Worm (Caenorhabditis elegans) whole organism, late embryonic: ENCODE results near the gene ZK287.9.

Experiments
- T23F11.4 ChIP-seq: fragments of 200-800 bp; sonication (Bioruptor generic); optimal IDR thresholded peaks from 2 replicates; lab custom pipeline; 2018; ENCODE audit warnings: mild to moderate bottlenecking, missing genetic modification characterization, missing compliant biosample characterization
- Y22D7AL.16 ChIP-seq: sonication (generic microtip); optimal IDR thresholded peaks from 2 replicates; lab custom pipeline; 2016; ENCODE audit warnings: missing genetic modification characterization, missing compliant biosample characterization
- ahr-1 ChIP-seq: sonication (generic microtip); optimal IDR thresholded peaks from 2 replicates; lab custom pipeline; 2016; ENCODE audit warnings: missing genetic modification characterization, missing compliant biosample characterization
- ama-1 ChIP-seq: fragments of 150-350 bp; optimal IDR thresholded peaks from 2 replicates; lab custom pipeline; 2014
- ceh-14 ChIP-seq: sonication (generic microtip); optimal IDR thresholded peaks from 2 replicates; lab custom pipeline; 2016; ENCODE audit warnings: missing genotype, missing genetic modification characterization, missing compliant biosample characterization
- ceh-2 ChIP-seq: sonication (generic microtip); optimal IDR thresholded peaks from 2 replicates; lab custom pipeline; 2016; ENCODE audit warnings: missing genotype, missing genetic modification characterization, missing compliant biosample characterization
- ceh-22 ChIP-seq: sonication (generic microtip); optimal IDR thresholded peaks from 2 replicates; lab custom pipeline; 2017; ENCODE audit warnings: missing biosample characterization, missing genetic modification characterization
- ceh-24 ChIP-seq: sonication (generic microtip); optimal IDR thresholded peaks from 2 replicates; lab custom pipeline; 2016; ENCODE audit warnings: mild to moderate bottlenecking, missing genetic modification characterization, missing compliant biosample characterization
- ceh-34 ChIP-seq: sonication (generic microtip); optimal IDR thresholded peaks from 2 replicates; lab custom pipeline; 2016; ENCODE audit warnings: mild to moderate bottlenecking, missing genetic modification characterization, missing compliant biosample characterization
- dmd-4 ChIP-seq: sonication (generic microtip); optimal IDR thresholded peaks from 2 replicates; lab custom pipeline; 2016; ENCODE audit warnings: borderline replicate concordance, missing genetic modification characterization, missing compliant biosample characterization
- elt-2 ChIP-seq: sonication (generic microtip); optimal IDR thresholded peaks from 2 replicates; lab custom pipeline; 2016; ENCODE audit warnings: missing genetic modification reagents, missing genetic modification characterization, missing compliant biosample characterization
- elt-4 ChIP-seq: sonication (generic microtip); optimal IDR thresholded peaks from 2 replicates; lab custom pipeline; 2016; ENCODE audit warnings: missing genetic modification characterization, missing compliant biosample characterization
- eyg-1 ChIP-seq: sonication (generic microtip); optimal IDR thresholded peaks from 2 replicates; lab custom pipeline; 2016; ENCODE audit warnings: missing genotype, missing genetic modification characterization, missing compliant biosample characterization
- fkh-10 ChIP-seq: fragments of 150-350 bp; optimal IDR thresholded peaks from 2 replicates; lab custom pipeline; 2014; ENCODE audit warnings: missing biosample characterization, missing genetic modification reagents, missing genetic modification characterization
- hlh-13 ChIP-seq: fragments of 200-800 bp; sonication (Bioruptor generic); optimal IDR thresholded peaks from 2 replicates; lab custom pipeline; 2018; ENCODE audit warnings: mild to moderate bottlenecking, missing genetic modification characterization, missing compliant biosample characterization
- hlh-15 ChIP-seq: sonication (generic microtip); optimal IDR thresholded peaks from 2 replicates; lab custom pipeline; 2016; ENCODE audit warnings: missing genetic modification characterization, missing compliant biosample characterization
- hlh-30 ChIP-seq: sonication (generic microtip); optimal IDR thresholded peaks from 2 replicates; lab custom pipeline; 2017; ENCODE audit warnings: antibody characterized with exemption, missing genetic modification characterization, missing compliant biosample characterization; ENCODE audit not compliant: insufficient read depth
- hlh-6 ChIP-seq: sonication (generic microtip); optimal IDR thresholded peaks from 2 replicates; lab custom pipeline; 2016; ENCODE audit warnings: missing genotype, missing genetic modification characterization, missing compliant biosample characterization
- hlh-8 ChIP-seq: sonication (generic microtip); optimal IDR thresholded peaks from 2 replicates; lab custom pipeline; 2016; ENCODE audit warnings: missing genotype, missing genetic modification characterization, missing compliant biosample characterization
- lim-6 ChIP-seq: sonication (generic microtip); optimal IDR thresholded peaks from 2 replicates; lab custom pipeline; 2016; ENCODE audit warnings: missing genetic modification characterization, missing compliant biosample characterization
- madf-2 ChIP-seq: sonication (generic microtip); optimal IDR thresholded peaks from 2 replicates; lab custom pipeline; 2017; ENCODE audit warnings: missing genetic modification characterization, missing compliant biosample characterization
- mec-3 ChIP-seq: sonication (generic microtip); optimal IDR thresholded peaks from 2 replicates; lab custom pipeline; 2016; ENCODE audit warnings: borderline replicate concordance, missing genetic modification characterization, missing compliant biosample characterization
- nhr-232 ChIP-seq: sonication (generic microtip); optimal IDR thresholded peaks from 2 replicates; lab custom pipeline; 2016; ENCODE audit warnings: missing genetic modification characterization, missing compliant biosample characterization
- npax-4 ChIP-seq: sonication (generic microtip); optimal IDR thresholded peaks from 2 replicates; lab custom pipeline; 2016; ENCODE audit warnings: missing genetic modification characterization, missing compliant biosample characterization
- odd-2 ChIP-seq: sonication (generic microtip); optimal IDR thresholded peaks from 2 replicates; lab custom pipeline; 2017; ENCODE audit warnings: antibody characterized with exemption, mild to moderate bottlenecking, missing genetic modification characterization, missing compliant biosample characterization
- pag-3 ChIP-seq: sonication (generic microtip); optimal IDR thresholded peaks from 2 replicates; lab custom pipeline; 2016; ENCODE audit warnings: missing compliant biosample characterization, missing genetic modification characterization, borderline replicate concordance
- pros-1 ChIP-seq: fragments of 150-350 bp; optimal IDR thresholded peaks from 2 replicates; lab custom pipeline; 2014; ENCODE audit warnings: missing biosample characterization, missing genetic modification reagents, missing genetic modification characterization
- ref-2 ChIP-seq: sonication (generic microtip); optimal IDR thresholded peaks from 2 replicates; lab custom pipeline; 2016; ENCODE audit warnings: missing genetic modification characterization, missing compliant biosample characterization
- rnt-1 ChIP-seq: sonication (generic microtip); optimal IDR thresholded peaks from 2 replicates; lab custom pipeline; 2016; ENCODE audit warnings: missing genetic modification characterization, missing compliant biosample characterization
- sox-4 ChIP-seq: sonication (generic microtip); optimal IDR thresholded peaks from 2 replicates; lab custom pipeline; 2017; ENCODE audit warnings: mild to moderate bottlenecking, missing genetic modification characterization, inconsistent platforms, missing compliant biosample characterization
- syd-9 ChIP-seq: sonication (generic microtip); optimal IDR thresholded peaks from 2 replicates; lab custom pipeline; 2016; ENCODE audit warnings: mild to moderate bottlenecking, missing genetic modification characterization, moderate library complexity, missing compliant biosample characterization
- tbx-7 ChIP-seq: sonication (generic microtip); optimal IDR thresholded peaks from 2 replicates; lab custom pipeline; 2016; ENCODE audit warnings: missing genotype, missing genetic modification characterization, missing compliant biosample characterization
- ttx-3 ChIP-seq: sonication (generic microtip); optimal IDR thresholded peaks from 2 replicates; lab custom pipeline; 2016; ENCODE audit warnings: missing genetic modification reagents, missing genetic modification characterization, missing compliant biosample characterization
- unc-42 ChIP-seq: sonication (generic microtip); optimal IDR thresholded peaks from 2 replicates; lab custom pipeline; 2016; ENCODE audit warnings: missing genotype, missing genetic modification characterization, missing compliant biosample characterization

The ZK287.9 gene

DNA sequence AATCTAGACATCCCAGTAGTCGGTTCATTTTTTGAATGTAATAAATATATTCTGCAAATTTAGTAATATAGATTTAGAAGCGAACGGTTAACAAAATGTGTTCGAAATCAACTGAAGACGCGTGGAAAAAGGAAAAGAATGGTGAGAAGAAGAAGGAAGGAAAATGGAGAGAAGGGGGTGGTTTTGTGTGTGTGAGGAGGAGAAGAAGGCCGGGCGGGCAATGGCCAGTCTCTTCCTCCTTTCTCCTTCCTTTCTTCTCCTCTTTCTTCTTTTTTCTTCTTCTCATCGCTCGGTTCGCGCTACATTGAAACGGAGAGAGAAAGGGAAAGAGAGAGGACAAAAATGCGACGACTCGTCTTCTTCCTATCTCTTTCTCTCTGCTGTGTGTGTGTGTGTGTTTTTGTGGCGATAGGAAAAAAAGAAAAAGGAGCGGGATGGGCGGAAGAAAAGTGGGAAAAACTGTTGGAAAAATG, 13.0 kb downstream of the ZK287.9 start, which contains the start of gene ztf-9 (continued):
- TF ChIP-seq mec-3 (tag; lab: Kevin White, UChicago) = no peak
- TF ChIP-seq hlh-6 = no peak
- TF ChIP-seq unc-42 (tag; lab: Kevin White, UChicago) = peak; percentile 15
- TF ChIP-seq hlh-13 (GFP tag; lab: Kevin White, UChicago) = no peak
- no peak for TF ChIP-seq npax-4 (tag; lab: Kevin White, UChicago)
- no peak for TF ChIP-seq ceh-2 (tag; lab: Kevin White, UChicago)
- no peak for TF ChIP-seq elt-4
- TF ChIP-seq hlh-15 = no peak
- no peak for TF ChIP-seq ttx-3 (tag; lab: Kevin White, UChicago)
- no peak for TF ChIP-seq odd-2 (tag; lab: Kevin White, UChicago)
- TF ChIP-seq tbx-7 (tag; lab: Kevin White, UChicago) = no peak
- no peak for TF ChIP-seq fkh-10 (GFP tag; lab: Kevin White, UChicago)
- TF ChIP-seq syd-9 (tag; lab: Kevin White, UChicago) = no peak
- TF ChIP-seq sox-4 (tag; lab: Kevin White, UChicago) = peak; percentile 17
- TF ChIP-seq pag-3 (tag; lab: Kevin White, UChicago) = no peak
- no peak for TF ChIP-seq eyg-1 (tag; lab: Kevin White, UChicago)
- TF ChIP-seq ahr-1 (tag; lab: Kevin White, UChicago) = no peak
- TF ChIP-seq ceh-34 (tag; lab: Kevin White, UChicago) = peak; percentile 53
- TF ChIP-seq T23F11.4 = no peak
- no peak for TF ChIP-seq Y22D7AL.16 (tag; lab: Kevin White, UChicago)

DNA sequence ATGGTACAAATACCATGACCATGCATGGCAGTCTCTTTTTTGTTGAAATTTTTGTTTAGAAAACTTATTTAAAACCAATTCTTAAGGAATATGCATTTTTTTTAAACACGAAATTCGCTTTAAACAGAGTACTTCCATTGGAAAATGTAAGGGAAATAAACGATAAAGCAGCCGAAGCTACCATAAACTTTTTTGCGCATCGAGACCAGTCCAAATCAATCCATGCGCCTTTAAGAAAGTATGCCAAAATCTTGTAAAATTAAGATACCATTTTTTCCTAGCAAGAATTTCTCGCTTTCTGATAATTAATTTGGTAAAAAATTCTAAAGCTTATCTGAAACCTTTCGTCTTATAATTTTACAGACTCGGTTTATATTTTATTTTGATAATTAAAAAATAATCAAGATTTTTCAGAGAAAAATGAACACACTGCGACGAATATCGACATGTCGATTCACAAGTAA, 13.5 kb downstream of the ZK287.9 start, which contains the start of gene ZK287.7:
Gene ZK287.7, plus strand, starts transcription at position 414 of the 464 bp plus-strand sequence.
- no peak for TF ChIP-seq ama-1 (lab: Kevin White, UChicago)
- no peak for TF ChIP-seq ceh-24 (tag; lab: Kevin White, UChicago)
- TF ChIP-seq ceh-34 (tag; lab: Kevin White, UChicago) = no peak
- no peak for TF ChIP-seq hlh-13 (GFP tag; lab: Kevin White, UChicago)
- no peak for TF ChIP-seq dmd-4 (tag; lab: Kevin White, UChicago)
- no peak for TF ChIP-seq Y22D7AL.16 (tag; lab: Kevin White, UChicago)
- no peak for TF ChIP-seq hlh-6
- no peak for TF ChIP-seq madf-2 (tag; lab: Kevin White, UChicago)

- TF ChIP-seq rnt-1 (no peak), ceh-24 (tag; lab: Kevin White, UChicago) (no peak), syd-9 (tag; lab: Kevin White, UChicago) (no peak), hlh-13 (GFP tag; lab: Kevin White, UChicago) (no peak), ref-2 (tag; lab: Kevin White, UChicago) (no peak), nhr-232 (no peak), hlh-6 (no peak), pros-1 (tag; lab: Kevin White, UChicago) (no peak), lim-6 (tag; lab: Kevin White, UChicago) (no peak), sox-4 (tag; lab: Kevin White, UChicago) (no peak), ahr-1 (tag; lab: Kevin White, UChicago) (no peak)
These were observed 17.6 kb downstream of the ZK287.9 start, which contains the start of gene her-1 for ce11 chrV:9696715-9697114. TSS of gene her-1 (plus strand) at chrV:9697015.

DNA sequence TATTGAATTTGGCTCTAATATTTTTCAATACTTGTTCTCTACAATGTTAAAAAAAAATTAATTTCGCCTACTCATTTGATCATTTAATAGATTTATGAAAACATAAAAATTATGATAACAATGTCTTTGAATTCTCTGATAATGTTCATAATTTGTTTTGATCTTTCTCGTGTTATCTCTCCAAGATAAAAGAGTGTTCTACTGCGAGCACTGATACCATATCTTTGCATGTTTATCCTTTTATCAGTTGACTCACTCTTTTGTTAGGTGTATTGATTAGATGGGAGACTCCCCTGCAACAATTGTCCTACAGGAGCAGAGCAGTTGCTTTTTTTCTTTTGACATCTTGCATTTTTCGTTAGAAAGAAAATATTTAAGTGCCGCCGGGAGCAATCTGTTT, 20.1 kb downstream of the ZK287.9 start:
- TF ChIP-seq ceh-22 (tag; lab: Kevin White, UChicago) (no peak), elt-2 (tag; lab: Kevin White, UChicago) (peak; percentile 99), hlh-8 (no peak), ceh-14 (tag; lab: Kevin White, UChicago) (no peak), hlh-30 (no peak), pros-1 (tag; lab: Kevin White, UChicago) (no peak)
- TF ChIP-seq, all 69 proteins: peak for 1

ce11 chrV:9701861-9702260, 22.7 kb downstream of the ZK287.9 start:
- TF ChIP-seq elt-2 (tag; lab: Kevin White, UChicago) (peak; percentile 35), syd-9 (tag; lab: Kevin White, UChicago) (no peak)
